Worm (Caenorhabditis elegans) whole organism, L1 larva: ENCODE data around the gene npl-4.1.

Experiments
- C04F5.9 ChIP-seq: sonication (generic microtip); optimal IDR thresholded peaks from 2 replicates; lab custom pipeline; 2016; ENCODE audit warnings: missing genetic modification characterization, missing compliant biosample characterization
- C16A3.4 ChIP-seq: fragments of 150-350 bp; optimal IDR thresholded peaks from 2 replicates; lab custom pipeline; 2014; ENCODE audit warnings: missing biosample characterization, missing genetic modification characterization
- F16B12.6 ChIP-seq: fragments of 150-350 bp; optimal IDR thresholded peaks from 2 replicates; lab custom pipeline; 2014; ENCODE audit warnings: missing biosample characterization, missing genetic modification characterization
- Y116A8C.19 ChIP-seq: sonication (generic microtip); optimal IDR thresholded peaks from 2 replicates; lab custom pipeline; 2016; ENCODE audit warnings: missing compliant biosample characterization, missing genetic modification characterization, borderline replicate concordance
- alr-1 ChIP-seq: fragments of 200-800 bp; sonication (Bioruptor generic); optimal IDR thresholded peaks from 2 replicates; lab custom pipeline; 2018; ENCODE audit warnings: borderline replicate concordance, mild to moderate bottlenecking, missing genetic modification characterization, missing compliant biosample characterization
- aly-2 ChIP-seq: fragments of 150-350 bp; optimal IDR thresholded peaks from 2 replicates; lab custom pipeline; 2014; ENCODE audit warnings: missing biosample characterization, missing genetic modification characterization
- blmp-1 ChIP-seq: fragments of 150-350 bp; optimal IDR thresholded peaks from 2 replicates; lab custom pipeline; 2014; ENCODE audit warnings: missing biosample characterization, missing genetic modification characterization
- ceh-63 ChIP-seq: fragments of 200-800 bp; sonication (Bioruptor generic); optimal IDR thresholded peaks from 2 replicates; lab custom pipeline; 2018; ENCODE audit warnings: mild to moderate bottlenecking, missing genetic modification characterization, missing compliant biosample characterization
- ces-1 ChIP-seq: fragments of 150-350 bp; optimal IDR thresholded peaks from 2 replicates; lab custom pipeline; 2014; ENCODE audit warnings: missing biosample characterization, missing genetic modification reagents, missing genetic modification characterization
- dpl-1 ChIP-seq, 3 experiments: fragments of 150-350 bp in 2 of 3; sonication (generic microtip) in 1 of 3; optimal IDR thresholded peaks; 2 replicates each; lab custom pipeline; 2014 to 2017; ENCODE audit warnings: missing biosample characterization in 3 of 3, missing genetic modification characterization in 3 of 3, missing genetic modification reagents in 3 of 3
- elt-2 ChIP-seq: sonication (generic microtip); optimal IDR thresholded peaks from 2 replicates; lab custom pipeline; 2016; ENCODE audit warnings: missing genetic modification characterization, mild to moderate bottlenecking, inconsistent platforms, missing compliant biosample characterization, missing genetic modification reagents
- elt-3 ChIP-seq, 6 experiments: fragments of 150-350 bp in 1 of 6; sonication (generic microtip); optimal IDR thresholded peaks; 2 replicates each; lab custom pipeline; 2017 to 2018; ENCODE audit warnings: missing biosample characterization in 6 of 6, missing genetic modification characterization in 6 of 6, inconsistent platforms in 1 of 6
- fkh-8 ChIP-seq: sonication (generic microtip); optimal IDR thresholded peaks from 2 replicates; lab custom pipeline; 2016; ENCODE audit warnings: mild to moderate bottlenecking, missing genetic modification characterization, missing compliant biosample characterization
- grh-1 ChIP-seq: fragments of 200-800 bp; sonication (Bioruptor generic); IDR thresholded peaks from 2 replicates; pipeline ENCODE4 v1.3.6; 2022; ENCODE audit warnings: missing genetic modification reagents, missing genetic modification characterization, missing compliant biosample characterization
- hlh-17 ChIP-seq: fragments of 200-800 bp; sonication (Bioruptor generic); optimal IDR thresholded peaks from 2 replicates; lab custom pipeline; 2018; ENCODE audit warnings: missing genetic modification characterization, mild to moderate bottlenecking, missing compliant biosample characterization, moderate library complexity, borderline replicate concordance
- hpl-2 ChIP-seq: fragments of 150-350 bp; optimal IDR thresholded peaks from 2 replicates; lab custom pipeline; 2014; ENCODE audit warnings: missing biosample characterization, missing genetic modification reagents, missing genetic modification characterization
- irx-1 ChIP-seq: sonication (generic microtip); optimal IDR thresholded peaks from 2 replicates; lab custom pipeline; 2016; ENCODE audit warnings: missing genetic modification characterization, missing compliant biosample characterization
- jun-1 ChIP-seq: fragments of 150-350 bp; optimal IDR thresholded peaks from 2 replicates; lab custom pipeline; 2014; ENCODE audit warnings: missing biosample characterization, missing genetic modification reagents, missing genetic modification characterization
- lin-13 ChIP-seq: fragments of 150-350 bp; optimal IDR thresholded peaks from 2 replicates; lab custom pipeline; 2014; ENCODE audit warnings: missing biosample characterization, missing genetic modification reagents, missing genetic modification characterization
- lin-35 ChIP-seq, 2 experiments: fragments of 150-350 bp; optimal IDR thresholded peaks; 2 replicates each; lab custom pipeline; 2014; ENCODE audit warnings: missing biosample characterization in 2 of 2, missing genetic modification characterization in 2 of 2, missing genetic modification reagents in 2 of 2
- lin-39 ChIP-seq: fragments of 150-350 bp; optimal IDR thresholded peaks from 2 replicates; lab custom pipeline; 2014; ENCODE audit warnings: missing biosample characterization, missing genetic modification reagents, missing genetic modification characterization
- mab-9 ChIP-seq: fragments of 200-800 bp; sonication (Bioruptor generic); IDR thresholded peaks from 2 replicates; pipeline ENCODE4 v1.3.6; 2022; ENCODE audit warnings: missing genetic modification reagents, missing genetic modification characterization, missing compliant biosample characterization
- mep-1 ChIP-seq: fragments of 150-350 bp; optimal IDR thresholded peaks from 2 replicates; lab custom pipeline; 2014; ENCODE audit warnings: missing biosample characterization, missing genetic modification characterization
- nhr-12 ChIP-seq: sonication (generic microtip); optimal IDR thresholded peaks from 2 replicates; lab custom pipeline; 2017; ENCODE audit warnings: missing biosample characterization, missing genetic modification characterization
- nhr-19 ChIP-seq: fragments of 200-800 bp; sonication (Bioruptor generic); conservative IDR thresholded peaks from 2 replicates; pipeline ENCODE4 v1.3.6; 2022; ENCODE audit warnings: missing genetic modification characterization, missing compliant biosample characterization
- nhr-20 ChIP-seq: sonication (generic microtip); optimal IDR thresholded peaks from 2 replicates; lab custom pipeline; 2016; ENCODE audit warnings: mild to moderate bottlenecking, missing genetic modification characterization, missing compliant biosample characterization
- nhr-28 ChIP-seq: fragments of 150-350 bp; optimal IDR thresholded peaks from 2 replicates; lab custom pipeline; 2014; ENCODE audit warnings: missing biosample characterization, missing genetic modification characterization
- nhr-47 ChIP-seq: sonication (generic microtip); optimal IDR thresholded peaks from 2 replicates; lab custom pipeline; 2016; ENCODE audit warnings: mild to moderate bottlenecking, missing genetic modification characterization, moderate library complexity, missing compliant biosample characterization
- nhr-71 ChIP-seq: sonication (generic microtip); optimal IDR thresholded peaks from 2 replicates; lab custom pipeline; 2016; ENCODE audit warnings: mild to moderate bottlenecking, missing genetic modification characterization, moderate library complexity, missing compliant biosample characterization
- nhr-77 ChIP-seq: fragments of 150-350 bp; optimal IDR thresholded peaks from 2 replicates; lab custom pipeline; 2014; ENCODE audit warnings: missing biosample characterization, missing genetic modification characterization
- nhr-84 ChIP-seq: sonication (generic microtip); optimal IDR thresholded peaks from 2 replicates; lab custom pipeline; 2017; ENCODE audit warnings: missing biosample characterization, missing genetic modification characterization
- nhr-85 ChIP-seq: sonication (generic microtip); peaks from one replicate; lab custom pipeline; 2016; ENCODE audit warnings: missing genetic modification characterization, inconsistent platforms, missing compliant biosample characterization
- nhr-90 ChIP-seq: sonication (generic microtip); optimal IDR thresholded peaks from 2 replicates; lab custom pipeline; 2016; ENCODE audit warnings: mild to moderate bottlenecking, missing genetic modification characterization, missing compliant biosample characterization; ENCODE audit not compliant: poor library complexity
- rnt-1 ChIP-seq: sonication (generic microtip); optimal IDR thresholded peaks from 2 replicates; lab custom pipeline; 2016; ENCODE audit warnings: mild to moderate bottlenecking, missing genetic modification characterization, moderate library complexity, missing compliant biosample characterization
- skn-1 ChIP-seq: fragments of 150-350 bp; optimal IDR thresholded peaks from 2 replicates; lab custom pipeline; 2014; ENCODE audit warnings: missing biosample characterization, missing genetic modification characterization
- sup-37 ChIP-seq: fragments of 200-800 bp; sonication (Bioruptor generic); optimal IDR thresholded peaks from 2 replicates; lab custom pipeline; 2018; ENCODE audit warnings: mild to moderate bottlenecking, missing genetic modification characterization, missing compliant biosample characterization
- unc-130 ChIP-seq: fragments of 150-350 bp; optimal IDR thresholded peaks from 2 replicates; lab custom pipeline; 2017; ENCODE audit warnings: missing biosample characterization, missing genetic modification characterization, inconsistent platforms
- unc-62 ChIP-seq: fragments of 150-350 bp; optimal IDR thresholded peaks from 2 replicates; lab custom pipeline; 2014; ENCODE audit warnings: missing biosample characterization, missing genetic modification reagents, missing genetic modification characterization
- vab-15 ChIP-seq: sonication (generic microtip); optimal IDR thresholded peaks from 2 replicates; lab custom pipeline; 2017; ENCODE audit warnings: missing genotype, mild to moderate bottlenecking, missing genetic modification characterization, missing compliant biosample characterization
- xbp-1 ChIP-seq: sonication (generic microtip); optimal IDR thresholded peaks from 2 replicates; lab custom pipeline; 2016; ENCODE audit warnings: missing genetic modification characterization, missing compliant biosample characterization
- zag-1 ChIP-seq: fragments of 150-350 bp; optimal IDR thresholded peaks from 2 replicates; lab custom pipeline; 2014; ENCODE audit warnings: missing biosample characterization, missing genetic modification characterization
- zip-4 ChIP-seq: fragments of 200-800 bp; sonication (Bioruptor generic); optimal IDR thresholded peaks from 2 replicates; lab custom pipeline; 2018; ENCODE audit warnings: mild to moderate bottlenecking, missing genetic modification characterization, moderate library complexity, missing compliant biosample characterization
- ztf-11 ChIP-seq, 2 experiments: sonication (generic microtip); optimal IDR thresholded peaks; 2 replicates each; lab custom pipeline; 2016 to 2017; ENCODE audit warnings: missing genetic modification characterization in 2 of 2, missing biosample characterization in 1 of 2, missing compliant biosample characterization in 1 of 2
- ztf-4 ChIP-seq: fragments of 150-350 bp; optimal IDR thresholded peaks from 2 replicates; lab custom pipeline; 2014; ENCODE audit warnings: missing biosample characterization, missing genetic modification characterization

The npl-4.1 gene

DNA sequence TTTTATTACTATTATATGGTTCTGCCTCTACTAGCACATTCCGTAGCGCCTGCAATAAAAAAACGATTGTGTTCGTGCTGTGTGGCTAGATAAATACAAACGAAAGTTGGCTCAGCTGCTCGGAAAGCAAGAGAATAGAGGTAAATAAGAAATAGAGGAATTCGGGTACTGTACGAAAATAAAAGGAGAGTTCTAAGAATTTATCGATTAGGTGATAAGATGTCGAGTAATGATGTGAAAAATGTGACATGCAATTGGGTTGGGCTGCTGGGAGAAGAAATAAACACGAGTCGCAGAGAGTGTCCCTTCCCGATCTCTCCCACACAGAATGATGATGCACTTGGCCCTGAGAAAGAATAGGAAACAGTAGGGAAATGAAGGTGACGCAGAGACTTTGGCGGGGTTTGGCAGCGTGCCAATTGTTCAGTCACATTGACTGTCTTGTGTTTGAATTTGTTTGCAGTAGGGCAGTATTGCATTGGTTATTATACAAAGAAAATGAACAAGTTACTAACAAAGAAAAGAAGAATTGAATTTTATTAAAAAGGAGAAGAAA, 37.7 kb upstream of the npl-4.1 start, which contains the start of gene cdc-14 (continued):
- peak; percentile 56 for TF ChIP-seq vab-15 (tag; lab: Kevin White, UChicago)
- TF ChIP-seq Y116A8C.19: no peak
- no peak for TF ChIP-seq hpl-2 (GFP tag; lab: Kevin White, UChicago)
- no peak for TF ChIP-seq fkh-8
- TF ChIP-seq grh-1 (GFP tag; lab: Robert Waterston, UW): 0 out of 2 replicates have a peak, but pooled peaks have one; percentile 8
- TF ChIP-seq nhr-90: peak; percentile 64
- TF ChIP-seq skn-1 (tag; lab: Kevin White, UChicago): peak; percentile 63
- TF ChIP-seq hlh-17 (GFP tag; lab: Kevin White, UChicago): no peak
- TF ChIP-seq xbp-1 (tag; lab: Kevin White, UChicago): peak; percentile 57
- TF ChIP-seq rnt-1 (tag; lab: Kevin White, UChicago): peak; percentile 80
- TF ChIP-seq jun-1: no peak
- no peak for TF ChIP-seq nhr-12 (tag; lab: Kevin White, UChicago)
- TF ChIP-seq lin-35 (GFP tag; optimal IDR thresholded peaks at IDR 0.05; lab: Kevin White, UChicago): peak; percentile 70 to 86
- TF ChIP-seq nhr-28 (tag; lab: Kevin White, UChicago): no peak
- TF ChIP-seq irx-1: no peak
- no peak for TF ChIP-seq nhr-84 (tag; lab: Kevin White, UChicago)
- TF ChIP-seq elt-2 (tag; lab: Kevin White, UChicago): peak; percentile 33
- peak; percentile 8 for TF ChIP-seq lin-39 (tag; lab: Kevin White, UChicago)
- TF ChIP-seq nhr-71 (tag; lab: Kevin White, UChicago): peak; percentile 90
- peak; percentile 76 for TF ChIP-seq nhr-19
- TF ChIP-seq C16A3.4 (tag; lab: Kevin White, UChicago): peak; percentile 88
- TF ChIP-seq unc-130 (tag; lab: Kevin White, UChicago): peak; percentile 87
- no peak for TF ChIP-seq C04F5.9
- TF ChIP-seq nhr-47 (tag; lab: Kevin White, UChicago): peak; percentile 61
- peak; percentile 91 for TF ChIP-seq nhr-20
- TF ChIP-seq blmp-1 (tag; lab: Kevin White, UChicago): peak; percentile 64
- no peak for TF ChIP-seq aly-2 (tag; lab: Kevin White, UChicago)
- peak; percentile 90 for TF ChIP-seq nhr-85 (tag; lab: Kevin White, UChicago)
- TF ChIP-seq elt-3 (tag; optimal IDR thresholded peaks at IDR 0.05; lab: Kevin White, UChicago): peak in 2 of 6 experiments; percentile 39 to 73
- TF ChIP-seq alr-1: no peak
- no peak for TF ChIP-seq ztf-11 (tag; optimal IDR thresholded peaks at IDR 0.05; lab: Kevin White, UChicago)
- TF ChIP-seq zag-1 (tag; lab: Kevin White, UChicago): no peak
- peak; percentile 72 for TF ChIP-seq lin-13 (GFP tag; lab: Kevin White, UChicago)
- TF ChIP-seq ces-1 (GFP tag; lab: Kevin White, UChicago): no peak
- peak; percentile 64 for TF ChIP-seq ztf-4 (tag; lab: Kevin White, UChicago)
- TF ChIP-seq zip-4 (GFP tag; lab: Kevin White, UChicago): no peak
- TF ChIP-seq dpl-1 (GFP tag; optimal IDR thresholded peaks at IDR 0.05; lab: Kevin White, UChicago): peak; percentile 72 to 81 (median 77)
- no peak for TF ChIP-seq unc-62 (GFP tag; lab: Kevin White, UChicago)
- TF ChIP-seq sup-37 (GFP tag; lab: Kevin White, UChicago): peak; percentile 42
- TF ChIP-seq mab-9 (GFP tag; lab: Robert Waterston, UW): 0 out of 2 replicates have a peak, but pooled peaks have one; percentile 28
- TF ChIP-seq nhr-77 (tag; lab: Kevin White, UChicago): peak; percentile 59
- TF ChIP-seq ceh-63 (GFP tag; lab: Kevin White, UChicago): no peak
- peak; percentile 84 for TF ChIP-seq mep-1
- TF ChIP-seq F16B12.6 (tag; lab: Kevin White, UChicago): peak; percentile 39
- TF ChIP-seq, all 84 proteins: peak for 42
